Fruit fly (Drosophila melanogaster): ENCODE measurements around the gene TSG101.
A peak's percentile ranks its signal among the peaks of the same experiment; 100 is the strongest.

TSG101 gene

dm6 chr3L:16890650-16891336 is 48.7 kb downstream of the TSG101 start (continued):
- peak; percentile 81; the same call in 2 of the 3 replicates for TF ChIP-seq sr (GFP tag; IDR thresholded peaks at IDR 0.05)
- TF ChIP-seq klu (GFP tag; IDR thresholded peaks at IDR 0.05), result peak; percentile 79
- no peak for TF ChIP-seq CG10321 (GFP tag; IDR thresholded peaks at IDR 0.05)
- peak; percentile 78 for TF ChIP-seq Dbx (GFP tag; IDR thresholded peaks at IDR 0.05)
- TF ChIP-seq ato (GFP tag; IDR thresholded peaks at IDR 0.05; ENCODE audit: partially characterized antibody), result 0 out of 2 replicates have a peak, but pooled peaks have one; percentile 30
- peak; percentile 75 for TF ChIP-seq wdn (GFP tag; IDR thresholded peaks at IDR 0.05)
- TF ChIP-seq sima (GFP tag; optimal IDR thresholded peaks at IDR 0.05), result peak; percentile 64
- TF ChIP-seq gcm (GFP tag; optimal IDR thresholded peaks at IDR 0.05), result peak; percentile 88
- peak; percentile 93 for TF ChIP-seq ken (GFP tag; IDR thresholded peaks at IDR 0.05)
- no peak for TF ChIP-seq nerfin-2 (GFP tag; IDR thresholded peaks at IDR 0.05; ENCODE audit: partially characterized antibody)
- TF ChIP-seq BtbVII (GFP tag; optimal IDR thresholded peaks at IDR 0.05), result peak; percentile 73
- peak; percentile 68 for TF ChIP-seq kay (GFP tag; optimal IDR thresholded peaks at IDR 0.05)
- TF ChIP-seq CG12155 (GFP tag; optimal IDR thresholded peaks at IDR 0.05), result peak; percentile 76
- peak; percentile 94 for TF ChIP-seq CG2712 (tag; optimal IDR thresholded peaks at IDR 0.05)
- TF ChIP-seq btn (GFP tag; optimal IDR thresholded peaks at IDR 0.05), result peak; percentile 83
- TF ChIP-seq Deaf1 (tag; optimal IDR thresholded peaks at IDR 0.05), result peak; percentile 100
- TF ChIP-seq slbo (GFP tag; IDR thresholded peaks at IDR 0.05), result peak; percentile 88
- peak; percentile 81 for TF ChIP-seq Dek (tag; optimal IDR thresholded peaks at IDR 0.05)
- peak; percentile 54; the same call in 1 of the 2 replicates for TF ChIP-seq MBD-R2 (GFP tag; IDR thresholded peaks at IDR 0.05)
- TF ChIP-seq cad (GFP tag; optimal IDR thresholded peaks at IDR 0.05), result no peak
- TF ChIP-seq Vsx1 (GFP tag; optimal IDR thresholded peaks at IDR 0.05), result peak; percentile 99
- TF ChIP-seq bigmax (GFP tag; optimal IDR thresholded peaks at IDR 0.05), result no peak
- TF ChIP-seq CrebB (tag; optimal IDR thresholded peaks at IDR 0.05), result peak; percentile 78
- peak; percentile 85 for TF ChIP-seq CG18764 (GFP tag; optimal IDR thresholded peaks at IDR 0.05)
- TF ChIP-seq Neu2 (GFP tag; optimal IDR thresholded peaks at IDR 0.05; ENCODE audit: borderline replicate concordance), result no peak
- peak; percentile 88 for TF ChIP-seq Ada2b (GFP tag; IDR thresholded peaks at IDR 0.05)
- peak; percentile 83 for TF ChIP-seq dati (GFP tag; IDR thresholded peaks at IDR 0.05)
- TF ChIP-seq CG9609 (GFP tag; optimal IDR thresholded peaks at IDR 0.05), result peak; percentile 84
- peak; percentile 81; the same call in 1 of the 2 replicates for TF ChIP-seq bowl (GFP tag; IDR thresholded peaks at IDR 0.05)
- TF ChIP-seq lov (optimal IDR thresholded peaks at IDR 0.05), result no peak
- TF ChIP-seq lov (GFP tag; IDR thresholded peaks at IDR 0.05), result peak; percentile 90
- peak; percentile 93 for TF ChIP-seq ranshi (GFP tag; IDR thresholded peaks at IDR 0.05)
- peak; percentile 33 for TF ChIP-seq CG7987 (GFP tag; optimal IDR thresholded peaks at IDR 0.05)
- peak; percentile 90 for TF ChIP-seq CG2678 (tag; optimal IDR thresholded peaks at IDR 0.05)
- TF ChIP-seq CG8089 (GFP tag; optimal IDR thresholded peaks at IDR 0.05), result peak; percentile 88
- TF ChIP-seq CG12391 (tag; optimal IDR thresholded peaks at IDR 0.05), result peak; percentile 93
- peak; percentile 74; the same call in 1 of the 2 replicates for TF ChIP-seq E2f2 (GFP tag; IDR thresholded peaks at IDR 0.05)
- TF ChIP-seq wor (GFP tag; IDR thresholded peaks at IDR 0.05), result peak; percentile 94
- peak; percentile 50 for TF ChIP-seq CG4282 (GFP tag; optimal IDR thresholded peaks at IDR 0.05)
- peak; percentile 81 for TF ChIP-seq CG5180 (GFP tag; optimal IDR thresholded peaks at IDR 0.05)
- TF ChIP-seq CG4707 (GFP tag; optimal IDR thresholded peaks at IDR 0.05), result peak; percentile 70
- TF ChIP-seq vnd (GFP tag; IDR thresholded peaks at IDR 0.05; ENCODE audit: partially characterized antibody), result 0 out of 3 replicates have a peak, but pooled peaks have one; percentile 25
- TF ChIP-seq gro (GFP tag; optimal IDR thresholded peaks at IDR 0.05), result peak; percentile 35
- peak; percentile 26 for TF ChIP-seq YL-1 (GFP tag; optimal IDR thresholded peaks at IDR 0.05)
- TF ChIP-seq sisA (GFP tag; IDR thresholded peaks at IDR 0.05), result peak; percentile 95
- peak; percentile 85 for TF ChIP-seq CG7372 (GFP tag; IDR thresholded peaks at IDR 0.05)
- TF ChIP-seq chif (GFP tag; optimal IDR thresholded peaks at IDR 0.05), result peak; percentile 85 to 91
- TF ChIP-seq pan (optimal IDR thresholded peaks at IDR 0.05), result no peak
- TF ChIP-seq pan (GFP tag; optimal IDR thresholded peaks at IDR 0.05 in 1 of 2, IDR thresholded peaks at IDR 0.05 in 1 of 2), result peak in 1 of 2 experiments; percentile 93
- peak; percentile 88 for TF ChIP-seq Spps (tag; optimal IDR thresholded peaks at IDR 0.05)
